Fruit fly (Drosophila melanogaster) whole organism, embryonic: ENCODE results near the gene Nct.

Experiments used
- CG10147 ChIP-seq: fragments of 200-800 bp; sonication (Bioruptor generic); optimal IDR thresholded peaks from 2 replicates; lab custom pipeline; 2019; ENCODE audit warnings: missing biosample characterization, mild to moderate bottlenecking, missing genetic modification characterization, moderate library complexity
- CG1024 ChIP-seq: fragments of 200-800 bp; sonication (Bioruptor generic); IDR thresholded peaks from 2 replicates; pipeline ENCODE4 v1.3.6; 2022; ENCODE audit warnings: missing biosample characterization, missing genetic modification characterization
- CG15601 ChIP-seq: fragments of 200-800 bp; sonication (Bioruptor generic); optimal IDR thresholded peaks from 3 replicates; lab custom pipeline; 2019; ENCODE audit warnings: missing biosample characterization, mild to moderate bottlenecking, missing genetic modification characterization, moderate library complexity
- Lpt ChIP-seq: fragments of >200 bp; optimal IDR thresholded peaks from 2 replicates; lab custom pipeline; 2018; ENCODE audit warnings: missing biosample characterization, missing genetic modification characterization
- MTF-1 ChIP-seq: fragments of 200-800 bp; sonication (Bioruptor generic); optimal IDR thresholded peaks from 2 replicates; lab custom pipeline; 2018; ENCODE audit warnings: missing biosample characterization, mild to moderate bottlenecking, missing genetic modification characterization, borderline replicate concordance
- Mrtf ChIP-seq: fragments of 200-800 bp; sonication (Bioruptor generic); IDR thresholded peaks from 3 replicates; pipeline ENCODE4 v1.3.6; 2022; ENCODE audit warnings: missing biosample characterization, missing genetic modification characterization
- NC2β ChIP-seq: fragments of 200-800 bp; sonication (Bioruptor generic); optimal IDR thresholded peaks from 2 replicates; lab custom pipeline; 2016; ENCODE audit warnings: missing biosample characterization, missing genetic modification characterization
- Ravus ChIP-seq: fragments of 200-800 bp; sonication (Bioruptor generic); IDR thresholded peaks from 2 replicates; pipeline ENCODE4 v1.3.6; 2022; ENCODE audit warnings: missing biosample characterization, missing genetic modification characterization
- Sox100B ChIP-seq: fragments of 200-800 bp; sonication (Bioruptor generic); optimal IDR thresholded peaks from 3 replicates; lab custom pipeline; 2018; ENCODE audit warnings: missing biosample characterization, mild to moderate bottlenecking, missing genetic modification characterization
- ap ChIP-seq: fragments of 200-800 bp; sonication (Bioruptor generic); IDR thresholded peaks from 2 replicates; pipeline ENCODE4 v1.3.6; 2022; ENCODE audit warnings: missing biosample characterization, missing genetic modification characterization
- caup ChIP-seq: fragments of 200-800 bp; sonication (Bioruptor generic); optimal IDR thresholded peaks from 3 replicates; lab custom pipeline; 2017; ENCODE audit warnings: missing biosample characterization, mild to moderate bottlenecking, missing genetic modification characterization, moderate library complexity; ENCODE audit not compliant: severe bottlenecking
- dm ChIP-seq: fragments of 200-800 bp; sonication (Bioruptor generic); optimal IDR thresholded peaks from 3 replicates; lab custom pipeline; 2016; ENCODE audit warnings: missing biosample characterization, missing genetic modification characterization
- grn ChIP-seq: fragments of 200-800 bp; sonication (Bioruptor generic); optimal IDR thresholded peaks from 3 replicates; lab custom pipeline; 2017; ENCODE audit warnings: missing biosample characterization, missing genetic modification characterization
- sna ChIP-seq: fragments of 200-800 bp; sonication (Bioruptor generic); IDR thresholded peaks from 2 replicates; pipeline ENCODE4 v1.3.6; 2022; ENCODE audit warnings: missing biosample characterization, missing genetic modification characterization; ENCODE audit not compliant: partially characterized antibody

- TF ChIP-seq dm (GFP tag; lab: Kevin White, UChicago), result no peak
- no peak for TF ChIP-seq sna
- TF ChIP-seq Mrtf (GFP tag; lab: Robert Waterston, UW), result no peak
- TF ChIP-seq CG15601 (tag; lab: Kevin White, UChicago), result no peak
- TF ChIP-seq caup (GFP tag; lab: Kevin White, UChicago), result no peak
- TF ChIP-seq MTF-1 (GFP tag; lab: Kevin White, UChicago), result no peak
- TF ChIP-seq Sox100B, result no peak
- TF ChIP-seq CG10147 (GFP tag; lab: Kevin White, UChicago), result no peak
- no peak for TF ChIP-seq Lpt (GFP tag; lab: Kevin White, UChicago)
- TF ChIP-seq CG1024 (GFP tag; lab: Robert Waterston, UW), result no peak
- TF ChIP-seq ap (GFP tag; lab: Robert Waterston, UW), result no peak
- no peak for TF ChIP-seq Ravus
- no peak for TF ChIP-seq NC2β (GFP tag; lab: Kevin White, UChicago)
- no peak for TF ChIP-seq grn (GFP tag; lab: Kevin White, UChicago)
These were observed at the start of gene Nct for dm6 chr3R:24851429-24851828.
